Worm (Caenorhabditis elegans): ENCODE results near the gene Y116A8C.3.
"Not testable (repeated sequence)": the region's sequence is repeated elsewhere in the genome, so short reads cannot be mapped to it uniquely, and the experiment has no call there.

Gene Y116A8C.3

DNA sequence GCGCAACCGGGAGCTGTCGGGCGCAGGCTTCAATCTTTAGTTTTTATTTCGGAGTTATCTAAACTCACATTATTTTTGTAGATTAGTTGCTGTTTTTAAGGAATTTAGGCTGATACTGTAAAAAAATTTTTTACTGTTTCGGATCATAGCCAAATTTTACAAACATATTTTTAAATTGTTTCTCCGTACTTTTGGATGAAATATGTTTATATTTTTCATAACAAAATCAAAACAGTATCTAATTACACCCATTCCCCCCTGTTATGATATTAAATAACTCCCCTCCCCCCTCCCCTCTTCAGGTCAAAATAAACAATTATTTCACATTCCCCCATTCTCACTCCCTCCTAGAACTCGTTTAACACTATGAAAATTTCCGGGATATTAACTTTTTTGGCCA is at the start of gene Y116A8C.3:
TSS of gene Y116A8C.3 (plus strand) at position 301 of the 400 bp plus-strand sequence.
- TF ChIP-seq peb-1 (tag; optimal IDR thresholded peaks at IDR 0.05) = no peak
- no peak for TF ChIP-seq zag-1 (tag; optimal IDR thresholded peaks at IDR 0.05)
- TF ChIP-seq lin-11 (tag; optimal IDR thresholded peaks at IDR 0.05) = no peak
- TF ChIP-seq nhr-11 (tag; optimal IDR thresholded peaks at IDR 0.05) = no peak

DNA sequence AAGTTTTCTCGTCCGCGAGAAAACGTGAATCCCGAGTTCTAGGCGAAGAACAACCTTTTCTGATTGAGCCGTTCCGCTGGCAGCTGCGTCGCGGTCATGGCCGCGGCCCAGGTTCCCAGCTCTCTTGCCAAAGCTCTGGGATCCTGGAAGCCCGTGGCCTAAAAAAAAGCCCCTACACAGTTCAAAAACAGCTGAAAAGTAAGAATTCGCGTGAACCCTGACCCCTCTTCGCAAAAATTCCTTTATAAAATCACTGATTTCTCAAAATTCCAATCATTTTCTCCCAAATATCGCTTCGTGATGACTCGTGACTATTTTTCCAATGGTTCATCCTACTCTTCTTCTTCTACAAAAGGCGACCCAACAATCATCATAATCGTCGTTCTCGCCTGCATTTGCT is 48.6 kb upstream of the Y116A8C.3 start, which contains the start of gene T06A10.107:
TSS of gene T06A10.107 (plus strand) at position 301 of the 400 bp plus-strand sequence.
- TF ChIP-seq C34F6.9 (tag; optimal IDR thresholded peaks at IDR 0.05) = no peak
- TF ChIP-seq nhr-23 (tag; optimal IDR thresholded peaks at IDR 0.05) = no peak
- no peak for TF ChIP-seq sma-9 (GFP tag; optimal IDR thresholded peaks at IDR 0.05)
- no peak for TF ChIP-seq sma-9 (tag; optimal IDR thresholded peaks at IDR 0.05)
- no peak for TF ChIP-seq blmp-1 (tag; optimal IDR thresholded peaks at IDR 0.05; ENCODE audit: insufficient read depth)
- no peak for TF ChIP-seq sma-3 (GFP tag; optimal IDR thresholded peaks at IDR 0.05)
- TF ChIP-seq dmd-4 (tag; optimal IDR thresholded peaks at IDR 0.05) = no peak
- no peak for TF ChIP-seq ceh-82 (tag; optimal IDR thresholded peaks at IDR 0.05)
- no peak for TF ChIP-seq nhr-12 (tag; optimal IDR thresholded peaks at IDR 0.05)

DNA sequence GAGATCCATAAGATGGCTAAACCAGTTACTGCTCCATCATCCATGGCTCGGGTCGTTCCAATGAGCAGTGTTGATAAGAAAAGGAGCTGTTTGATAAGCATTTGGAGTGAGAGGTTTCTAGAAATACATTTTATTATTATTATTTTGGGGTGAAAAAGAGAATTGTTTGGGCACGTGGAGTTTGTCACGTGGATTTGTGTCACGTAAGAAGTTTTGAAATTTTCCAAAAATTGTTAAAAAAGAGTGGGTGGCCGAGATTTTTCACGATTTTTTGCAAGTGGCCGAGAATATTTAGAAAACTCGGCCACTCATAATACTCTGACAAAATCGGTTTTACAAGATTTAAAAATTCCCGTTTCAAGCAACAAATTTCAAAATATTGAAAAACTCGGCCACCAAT is 47.0 kb upstream of the Y116A8C.3 start, which contains the start of gene T06A10.106:
TSS of gene T06A10.106 (minus strand) at position 101 of the 400 bp plus-strand sequence.
- no peak for TF ChIP-seq unc-62 (GFP tag; optimal IDR thresholded peaks at IDR 0.05)
- TF ChIP-seq unc-39 (tag; optimal IDR thresholded peaks at IDR 0.05) = no peak
- no peak for TF ChIP-seq sma-3 (GFP tag; optimal IDR thresholded peaks at IDR 0.05)
- no peak for TF ChIP-seq nhr-237 (tag; optimal IDR thresholded peaks at IDR 0.05)
- no peak for TF ChIP-seq mbf-1 (tag; optimal IDR thresholded peaks at IDR 0.05)
- no peak for TF ChIP-seq lin-13 (GFP tag; optimal IDR thresholded peaks at IDR 0.05)
- no peak for TF ChIP-seq sma-9 (GFP tag; optimal IDR thresholded peaks at IDR 0.05)
- no peak for TF ChIP-seq sma-9 (tag; optimal IDR thresholded peaks at IDR 0.05)
- no peak for TF ChIP-seq peb-1 (tag; optimal IDR thresholded peaks at IDR 0.05)
- TF ChIP-seq lsy-2 (tag; optimal IDR thresholded peaks at IDR 0.05) = no peak
- no peak for TF ChIP-seq gmeb-1 (tag; optimal IDR thresholded peaks at IDR 0.05)
- TF ChIP-seq ztf-11 (tag; optimal IDR thresholded peaks at IDR 0.05) = no peak
- TF ChIP-seq lin-11 (tag; optimal IDR thresholded peaks at IDR 0.05) = no peak
- no peak for TF ChIP-seq mdl-1 (tag; optimal IDR thresholded peaks at IDR 0.05)
- TF ChIP-seq R02D3.7 (tag; optimal IDR thresholded peaks at IDR 0.05) = no peak
- TF ChIP-seq crh-2 (tag; optimal IDR thresholded peaks at IDR 0.05) = no peak
- no peak for TF ChIP-seq aly-2 (tag; optimal IDR thresholded peaks at IDR 0.05)
- no peak for TF ChIP-seq F13H6.1 (tag; optimal IDR thresholded peaks at IDR 0.05)

DNA sequence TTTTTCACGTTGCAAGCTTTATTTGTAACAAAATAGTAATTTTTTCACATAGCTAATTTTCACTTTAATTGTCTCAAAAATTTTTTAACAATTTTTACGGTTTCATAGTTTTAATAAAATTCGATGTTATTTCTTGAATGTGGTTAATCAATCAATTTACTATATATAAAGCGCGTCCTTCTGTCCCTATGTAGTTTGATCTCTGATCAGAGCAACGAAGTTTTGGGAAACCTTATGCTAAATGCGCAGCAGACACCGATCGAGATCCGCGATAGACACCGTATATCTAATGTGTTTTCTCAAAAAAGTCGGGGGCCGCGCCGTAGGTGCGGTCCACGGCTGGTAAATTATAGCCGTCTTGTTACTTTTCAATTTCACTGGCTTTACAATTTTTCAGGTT is 27.3 kb upstream of the Y116A8C.3 start:
- TF ChIP-seq lin-11 (tag; optimal IDR thresholded peaks at IDR 0.05) (no peak), mbf-1 (tag; optimal IDR thresholded peaks at IDR 0.05) (no peak), lsy-2 (tag; optimal IDR thresholded peaks at IDR 0.05) (no peak), lin-39 (tag; optimal IDR thresholded peaks at IDR 0.05) (no peak), nhr-12 (tag; optimal IDR thresholded peaks at IDR 0.05) (no peak), unc-39 (tag; optimal IDR thresholded peaks at IDR 0.05) (no peak), nhr-129 (tag; optimal IDR thresholded peaks at IDR 0.05) (no peak), elt-1 (tag; optimal IDR thresholded peaks at IDR 0.05) (no peak), ZK546.5 (tag; optimal IDR thresholded peaks at IDR 0.05) (no peak), sma-9 (GFP tag; optimal IDR thresholded peaks at IDR 0.05) (no peak), sma-9 (tag; optimal IDR thresholded peaks at IDR 0.05) (no peak), sma-3 (GFP tag; optimal IDR thresholded peaks at IDR 0.05) (no peak), aly-2 (tag; optimal IDR thresholded peaks at IDR 0.05) (no peak), blmp-1 (tag; optimal IDR thresholded peaks at IDR 0.05; ENCODE audit: insufficient read depth) (no peak)

DNA sequence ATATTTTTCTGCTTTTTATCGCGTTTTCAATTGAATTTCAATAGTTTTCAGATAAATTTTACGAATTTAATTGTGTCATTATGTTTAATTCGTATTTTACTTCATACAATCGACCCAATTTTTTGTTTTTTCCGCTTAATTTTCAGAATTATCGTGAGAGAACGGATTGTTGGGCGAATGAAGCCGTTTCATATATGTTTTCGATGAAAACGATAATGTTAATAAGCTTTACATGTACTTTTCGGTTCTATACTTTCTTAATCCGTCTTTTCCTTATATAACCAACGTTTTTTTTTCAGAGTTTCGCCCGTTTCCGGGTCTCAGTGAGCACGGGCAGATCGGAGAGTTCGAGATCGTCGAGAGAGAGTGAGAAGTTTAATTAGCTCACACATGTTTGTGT is 20.6 kb upstream of the Y116A8C.3 start, which contains the start of gene T06A10.2:
TSS of gene T06A10.2 (plus strand) at position 301 of the 400 bp plus-strand sequence.
- not testable (repeated sequence) for TF ChIP-seq ztf-4, ZK546.5, lin-39 (tag; optimal IDR thresholded peaks at IDR 0.05)

DNA sequence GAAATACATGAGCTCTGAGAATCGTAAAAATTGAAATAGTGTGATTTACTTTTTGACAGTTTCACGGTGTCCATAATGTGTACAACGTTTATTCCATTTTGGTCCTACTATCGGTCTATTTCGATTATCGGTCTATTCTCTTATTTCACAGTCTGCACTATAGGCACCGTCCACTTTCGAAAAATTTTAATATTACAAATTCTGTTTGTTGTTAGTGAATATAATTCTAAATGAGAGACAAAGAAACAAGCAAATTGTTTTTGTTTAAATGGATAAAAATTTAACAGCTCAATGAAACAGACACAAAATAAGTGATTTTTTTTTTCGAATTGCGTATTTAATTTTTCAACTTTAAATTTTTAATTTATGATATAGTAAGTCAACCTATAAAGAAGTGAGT is 17.6 kb upstream of the Y116A8C.3 start:
- TF ChIP-seq ztf-11 (tag; optimal IDR thresholded peaks at IDR 0.05) (no peak), skn-1 (tag; optimal IDR thresholded peaks at IDR 0.05) (no peak), mbf-1 (tag; optimal IDR thresholded peaks at IDR 0.05) (no peak), lin-11 (tag; optimal IDR thresholded peaks at IDR 0.05) (no peak), nhr-129 (tag; optimal IDR thresholded peaks at IDR 0.05) (no peak), egl-27 (tag; optimal IDR thresholded peaks at IDR 0.05) (no peak), nhr-237 (tag; optimal IDR thresholded peaks at IDR 0.05) (no peak), ceh-16 (tag; optimal IDR thresholded peaks at IDR 0.05) (no peak), R02D3.7 (tag; optimal IDR thresholded peaks at IDR 0.05) (no peak), elt-3 (tag; optimal IDR thresholded peaks at IDR 0.05) (no peak), gmeb-1 (tag; optimal IDR thresholded peaks at IDR 0.05) (no peak), mab-5 (tag; optimal IDR thresholded peaks at IDR 0.05) (no peak), lsy-2 (tag; optimal IDR thresholded peaks at IDR 0.05) (no peak), blmp-1 (tag; optimal IDR thresholded peaks at IDR 0.05; ENCODE audit: insufficient read depth) (no peak), ama-1 (optimal IDR thresholded peaks at IDR 0.05) (no peak), snpc-4 (tag; optimal IDR thresholded peaks at IDR 0.05) (no peak), peb-1 (tag; optimal IDR thresholded peaks at IDR 0.05) (no peak), ztf-1 (GFP tag; conservative IDR thresholded peaks at IDR 0.05) (no peak), crh-2 (tag; optimal IDR thresholded peaks at IDR 0.05) (no peak), unc-39 (tag; optimal IDR thresholded peaks at IDR 0.05) (no peak)

Measured in whole organism, L2 larva.